Worm (Caenorhabditis elegans) whole organism, mixed stage, embryonic: ENCODE measurements around the gene str-174.

ENCODE experiments used
- mep-1 ChIP-seq: fragments of 150-350 bp; optimal IDR thresholded peaks from 2 replicates; lab custom pipeline; 2017; ENCODE audit warnings: missing biosample characterization, missing genetic modification reagents, missing genetic modification characterization, inconsistent platforms
- nhr-2 ChIP-seq: fragments of 150-350 bp; optimal IDR thresholded peaks from 2 replicates; lab custom pipeline; 2014; ENCODE audit warnings: missing biosample characterization, missing genetic modification characterization
- snpc-4 ChIP-seq: fragments of 150-350 bp; optimal IDR thresholded peaks from 2 replicates; lab custom pipeline; 2014; ENCODE audit warnings: missing biosample characterization, missing genetic modification characterization
- unc-62 ChIP-seq: fragments of 150-350 bp; optimal IDR thresholded peaks from 2 replicates; lab custom pipeline; 2014; ENCODE audit warnings: missing biosample characterization, missing genetic modification reagents, missing genetic modification characterization
- ztf-11 ChIP-seq: fragments of 150-350 bp; optimal IDR thresholded peaks from 2 replicates; lab custom pipeline; 2014; ENCODE audit warnings: missing biosample characterization, missing genetic modification characterization

DNA sequence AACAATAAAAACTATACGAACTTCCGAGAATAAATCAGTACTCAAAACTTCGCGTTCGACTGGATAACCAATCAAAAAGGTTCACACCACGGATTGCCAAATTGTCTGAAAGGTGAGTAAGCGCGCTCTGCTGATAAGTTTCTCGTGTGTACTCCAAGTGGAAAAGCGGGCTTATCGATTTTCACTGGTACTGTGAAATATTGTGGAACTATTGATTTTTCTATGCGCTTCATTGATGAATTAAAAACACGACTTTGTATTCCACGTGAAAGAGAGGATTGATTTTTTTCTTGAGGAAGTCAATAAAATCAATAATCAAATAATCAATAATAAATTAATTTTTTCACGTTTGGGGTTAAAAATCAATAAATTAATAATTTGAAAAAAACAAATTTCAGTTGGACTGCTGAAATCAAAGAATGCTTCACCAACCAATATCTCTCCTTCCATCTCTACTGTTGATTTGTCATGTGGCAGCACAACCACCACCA is 31.2 kb upstream of the str-174 start, which contains the start of gene T08B6.4:
- no peak for TF ChIP-seq unc-62
- no peak for TF ChIP-seq mep-1
- no peak for TF ChIP-seq snpc-4
- TF ChIP-seq nhr-2 (tag; lab: Kevin White, UChicago), result no peak
- TF ChIP-seq ztf-11, result no peak
